Worm (Caenorhabditis elegans): ENCODE results near the gene C02E7.10.

The C02E7.10 gene

ce11 chrV:4918664-4919257 is 14.1 kb downstream of the C02E7.10 start, which contains the start of gene C02E7.6:
Gene C02E7.6 (plus strand): TSS chrV:4919207.
- TF ChIP-seq hsf-1 (GFP tag; IDR thresholded peaks at IDR 0.05) = 0 out of 2 replicates have a peak, but pooled peaks have one; percentile 29
- TF ChIP-seq lag-1 (GFP tag; IDR thresholded peaks at IDR 0.05) = no peak
- no peak for TF ChIP-seq madf-3 (GFP tag; IDR thresholded peaks at IDR 0.05)

ce11 chrV:4918091-4918624 is 14.7 kb downstream of the C02E7.10 start, which contains the start of gene C02E7.7:
Gene C02E7.7 (minus strand): TSS chrV:4918574.
- no peak for TF ChIP-seq T07F8.4 (tag; optimal IDR thresholded peaks at IDR 0.05)
- TF ChIP-seq zfh-2 (GFP tag; conservative IDR thresholded peaks at IDR 0.05) = peak; percentile 74
- no peak for TF ChIP-seq ceh-58 (GFP tag; IDR thresholded peaks at IDR 0.05)
- no peak for TF ChIP-seq egl-44 (GFP tag; IDR thresholded peaks at IDR 0.05)
- peak; percentile 46; the same call in 1 of the 2 replicates for TF ChIP-seq egrh-3 (GFP tag; IDR thresholded peaks at IDR 0.05)

ce11 chrV:4914879-4915278 is 18.0 kb downstream of the C02E7.10 start, which contains the start of gene H23N18.6:
Gene H23N18.6 (minus strand): TSS chrV:4915079.
- peak; percentile 37 for TF ChIP-seq nhr-80 (tag; optimal IDR thresholded peaks at IDR 0.05)
- no peak for TF ChIP-seq Y56A3A.18 (GFP tag; IDR thresholded peaks at IDR 0.05)
- no peak for TF ChIP-seq let-526 (GFP tag; IDR thresholded peaks at IDR 0.05)
- no peak for TF ChIP-seq madf-8 (GFP tag; conservative IDR thresholded peaks at IDR 0.05)
- TF ChIP-seq mel-28 (tag; optimal IDR thresholded peaks at IDR 0.05; ENCODE audit: borderline replicate concordance) = no peak

ce11 chrV:4913853-4914252 is 19.0 kb downstream of the C02E7.10 start:
- TF ChIP-seq egrh-3 (GFP tag; IDR thresholded peaks at IDR 0.05) (no peak), zim-3 (tag; optimal IDR thresholded peaks at IDR 0.05) (no peak), Y79H2A.3 (GFP tag; conservative IDR thresholded peaks at IDR 0.05) (no peak), snpc-4 (GFP tag; optimal IDR thresholded peaks at IDR 0.05) (no peak), snpc-4 (tag; optimal IDR thresholded peaks at IDR 0.05) (peak in 2 of 4 experiments; percentile 54 to 80), hrde-1 (tag; optimal IDR thresholded peaks at IDR 0.05; ENCODE audit: borderline replicate concordance) (no peak)

ce11 chrV:4912313-4912712 is 20.5 kb downstream of the C02E7.10 start, which contains the start of gene H23N18.5:
Gene H23N18.5 (minus strand): TSS chrV:4912381.
- no peak for TF ChIP-seq hmg-1.2 (GFP tag; IDR thresholded peaks at IDR 0.05)
- TF ChIP-seq ztf-26 (tag; optimal IDR thresholded peaks at IDR 0.05) = no peak
- no peak for TF ChIP-seq die-1 (tag; optimal IDR thresholded peaks at IDR 0.05)
- no peak for TF ChIP-seq aptf-2 (GFP tag; conservative IDR thresholded peaks at IDR 0.05)
- TF ChIP-seq dpl-1 (GFP tag; optimal IDR thresholded peaks at IDR 0.05) = no peak
- no peak for TF ChIP-seq ztf-22 (GFP tag; optimal IDR thresholded peaks at IDR 0.05)
- TF ChIP-seq F39B2.1 (GFP tag; IDR thresholded peaks at IDR 0.05) = no peak
- TF ChIP-seq F49E8.2 (tag; optimal IDR thresholded peaks at IDR 0.05; ENCODE audit: insufficient read depth) = no peak
- TF ChIP-seq Y67H2A.10 (GFP tag; conservative IDR thresholded peaks at IDR 0.05) = no peak
- TF ChIP-seq aptf-3 (GFP tag; IDR thresholded peaks at IDR 0.05) = no peak
- no peak for TF ChIP-seq tbp1 (GFP tag; optimal IDR thresholded peaks at IDR 0.05)
- no peak for TF ChIP-seq attf-5 (GFP tag; optimal IDR thresholded peaks at IDR 0.05)
- TF ChIP-seq dpff-1 (tag; optimal IDR thresholded peaks at IDR 0.05) = no peak
- no peak for TF ChIP-seq gei-17 (GFP tag; optimal IDR thresholded peaks at IDR 0.05)
- TF ChIP-seq sea-2 (GFP tag; IDR thresholded peaks at IDR 0.05) = no peak
- TF ChIP-seq ztf-3 (GFP tag; optimal IDR thresholded peaks at IDR 0.05) = no peak
- TF ChIP-seq akir-1 (GFP tag; optimal IDR thresholded peaks at IDR 0.05) = no peak
- TF ChIP-seq hlh-12 (tag; optimal IDR thresholded peaks at IDR 0.05) = no peak
- no peak for TF ChIP-seq chd-7 (tag; optimal IDR thresholded peaks at IDR 0.05)
- TF ChIP-seq hmg-20 (GFP tag; IDR thresholded peaks at IDR 0.05) = no peak

Data from whole organism, young adult.